Worm (Caenorhabditis elegans): Measurements from ENCODE around the gene dpy-21.
"Not testable (repeated sequence)": the region's sequence is repeated elsewhere in the genome, so short reads cannot be mapped to it uniquely, and the experiment has no call there.

Gene dpy-21

ce11 chrV:17928128-17928527 lies 20.9 kb downstream of the dpy-21 start:
- TF ChIP-seq jun-1 (tag; optimal IDR thresholded peaks at IDR 0.05), result no peak
- TF ChIP-seq sox-4 (tag; optimal IDR thresholded peaks at IDR 0.05), result no peak
- no peak for TF ChIP-seq ztf-11 (tag; optimal IDR thresholded peaks at IDR 0.05)
- no peak for TF ChIP-seq fkh-4 (tag; optimal IDR thresholded peaks at IDR 0.05; ENCODE audit: borderline replicate concordance)
- TF ChIP-seq lin-13 (GFP tag; optimal IDR thresholded peaks at IDR 0.05), result no peak
- no peak for TF ChIP-seq zip-4 (GFP tag; optimal IDR thresholded peaks at IDR 0.05)
- no peak for TF ChIP-seq F16B12.6 (tag; optimal IDR thresholded peaks at IDR 0.05)
- TF ChIP-seq efl-1 (optimal IDR thresholded peaks at IDR 0.05), result no peak
- TF ChIP-seq efl-1 (GFP tag; optimal IDR thresholded peaks at IDR 0.05 in 1 of 2), result no peak
- TF ChIP-seq lin-15B (tag; optimal IDR thresholded peaks at IDR 0.05), result no peak
- TF ChIP-seq pag-3 (tag; optimal IDR thresholded peaks at IDR 0.05; ENCODE audit: borderline replicate concordance, insufficient read depth), result no peak
- TF ChIP-seq sup-37 (GFP tag; optimal IDR thresholded peaks at IDR 0.05), result no peak

- TF ChIP-seq efl-1 (optimal IDR thresholded peaks at IDR 0.05), result not testable (repeated sequence)
- TF ChIP-seq efl-1 (GFP tag; optimal IDR thresholded peaks at IDR 0.05 in 1 of 2) (peak in 1 of 2 experiments; percentile 20), F16B12.6 (tag; optimal IDR thresholded peaks at IDR 0.05) (peak; percentile 38)
Observed at ce11 chrV:17924095-17925000, 24.6 kb downstream of the dpy-21 start, which contains the start of gene usp-50. usp-50 (plus strand) TSS chrV:17924916.

ce11 chrV:17921423-17921822 lies 27.6 kb downstream of the dpy-21 start, which contains the start of gene E01B7.2:
E01B7.2 (plus strand) TSS chrV:17921772.
- TF ChIP-seq nhr-84 (tag; optimal IDR thresholded peaks at IDR 0.05) (no peak), unc-30 (tag; optimal IDR thresholded peaks at IDR 0.05) (no peak), mdl-1 (tag; optimal IDR thresholded peaks at IDR 0.05) (peak in 1 of 2 experiments; percentile 68), grh-1 (GFP tag; IDR thresholded peaks at IDR 0.05) (peak; percentile 82), sox-4 (tag; optimal IDR thresholded peaks at IDR 0.05) (peak; percentile 40), lin-15B (tag; optimal IDR thresholded peaks at IDR 0.05) (peak; percentile 76), fkh-8 (tag; optimal IDR thresholded peaks at IDR 0.05) (peak; percentile 59), ama-1 (optimal IDR thresholded peaks at IDR 0.05) (peak; percentile 36), C04F5.9 (tag; optimal IDR thresholded peaks at IDR 0.05) (peak; percentile 18), fkh-10 (GFP tag; optimal IDR thresholded peaks at IDR 0.05) (peak; percentile 18), nhr-85 (tag) (peak; percentile 90), pax-3 (tag; optimal IDR thresholded peaks at IDR 0.05) (no peak), lin-14 (GFP tag; optimal IDR thresholded peaks at IDR 0.05) (no peak), mep-1 (tag; optimal IDR thresholded peaks at IDR 0.05) (peak; percentile 87), unc-86 (tag; optimal IDR thresholded peaks at IDR 0.05) (peak; percentile 83), F16B12.6 (tag; optimal IDR thresholded peaks at IDR 0.05) (peak; percentile 77), hpl-2 (GFP tag; optimal IDR thresholded peaks at IDR 0.05) (peak; percentile 8), snpc-4 (tag; optimal IDR thresholded peaks at IDR 0.05) (peak; percentile 73), lsy-2 (tag; optimal IDR thresholded peaks at IDR 0.05) (peak; percentile 90 to 91), jun-1 (tag; optimal IDR thresholded peaks at IDR 0.05) (peak; percentile 68), nhr-19 (GFP tag; conservative IDR thresholded peaks at IDR 0.05) (peak; percentile 80), nhr-20 (tag; optimal IDR thresholded peaks at IDR 0.05) (peak; percentile 81), tbx-2 (tag; optimal IDR thresholded peaks at IDR 0.05) (peak; percentile 86), unc-98 (GFP tag; IDR thresholded peaks at IDR 0.05) (no peak), blmp-1 (tag; optimal IDR thresholded peaks at IDR 0.05) (peak; percentile 74), lir-3 (tag; optimal IDR thresholded peaks at IDR 0.05; ENCODE audit: poor library complexity) (no peak), C34B4.2 (tag; optimal IDR thresholded peaks at IDR 0.05) (no peak), alr-1 (tag; optimal IDR thresholded peaks at IDR 0.05; ENCODE audit: borderline replicate concordance) (no peak), pqm-1 (tag; optimal IDR thresholded peaks at IDR 0.05) (no peak), vab-15 (tag; optimal IDR thresholded peaks at IDR 0.05) (no peak), nhr-28 (tag; optimal IDR thresholded peaks at IDR 0.05) (no peak), irx-1 (tag; optimal IDR thresholded peaks at IDR 0.05) (peak; percentile 67), nhr-47 (tag; optimal IDR thresholded peaks at IDR 0.05) (peak; percentile 91), ztf-11 (tag; optimal IDR thresholded peaks at IDR 0.05) (peak in 1 of 2 experiments; percentile 52), rnt-1 (tag; optimal IDR thresholded peaks at IDR 0.05) (peak; percentile 90), Y116A8C.19 (tag; optimal IDR thresholded peaks at IDR 0.05; ENCODE audit: borderline replicate concordance) (no peak), lin-39 (tag; optimal IDR thresholded peaks at IDR 0.05) (peak; percentile 66), hlh-4 (tag; optimal IDR thresholded peaks at IDR 0.05) (no peak), tlp-1 (tag; optimal IDR thresholded peaks at IDR 0.05) (no peak)
